Worm (Caenorhabditis elegans): ENCODE measurements around the gene npax-4.

DNA sequence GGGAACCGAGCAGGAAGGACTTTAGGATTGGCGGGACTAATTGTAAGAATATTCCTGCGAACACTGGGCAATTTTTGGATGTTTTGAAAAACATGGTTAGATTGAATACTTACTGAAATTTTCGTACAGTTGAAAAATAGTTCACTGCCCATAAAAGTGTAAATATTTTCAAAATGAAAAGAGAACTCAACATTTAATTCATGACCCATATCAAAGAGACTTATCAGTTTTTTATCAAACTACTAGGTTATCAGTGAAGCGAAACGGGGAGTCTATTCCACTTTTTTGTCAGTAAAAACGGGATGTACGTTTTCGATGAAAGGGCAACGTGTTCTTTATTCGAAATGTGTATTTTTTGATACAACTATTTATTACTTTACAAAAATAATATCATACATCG is 33.8 kb downstream of the npax-4 start:
- no peak for TF ChIP-seq flt-1 (GFP tag; IDR thresholded peaks at IDR 0.05)
- TF ChIP-seq ztf-29 (GFP tag; IDR thresholded peaks at IDR 0.05) = no peak
- TF ChIP-seq med-1 (GFP tag; optimal IDR thresholded peaks at IDR 0.05; ENCODE audit: insufficient read depth) = no peak
- TF ChIP-seq ztf-23 (GFP tag; IDR thresholded peaks at IDR 0.05) = no peak
